Worm (Caenorhabditis elegans): ENCODE results near the gene T05H4.4.
A peak's percentile ranks its signal among the peaks of the same experiment; 100 is the strongest.

Gene T05H4.4

ce11 chrV:6426843-6427242 lies 11.9 kb upstream of the T05H4.4 start, which contains the start of gene atp-4:
TSS of gene atp-4 (minus strand) at chrV:6427112.
- TF ChIP-seq F13C5.2 (tag; optimal IDR thresholded peaks at IDR 0.05) (no peak), hnd-1 (tag; optimal IDR thresholded peaks at IDR 0.05) (no peak), sea-1 (GFP tag; conservative IDR thresholded peaks at IDR 0.05) (no peak), hmg-4 (GFP tag; optimal IDR thresholded peaks at IDR 0.05) (no peak), B0310.2 (tag; optimal IDR thresholded peaks at IDR 0.05) (no peak), flt-1 (GFP tag; IDR thresholded peaks at IDR 0.05) (no peak), ceh-36 (tag; optimal IDR thresholded peaks at IDR 0.05) (no peak), tbx-37 (GFP tag; conservative IDR thresholded peaks at IDR 0.05) (no peak), ama-1 (optimal IDR thresholded peaks at IDR 0.05) (no peak), hmbx-1 (tag; optimal IDR thresholded peaks at IDR 0.05) (no peak), pes-1 (GFP tag; IDR thresholded peaks at IDR 0.05) (no peak), tra-4 (tag; optimal IDR thresholded peaks at IDR 0.05) (no peak), aly-1 (tag; optimal IDR thresholded peaks at IDR 0.05) (no peak), tbx-11 (GFP tag; IDR thresholded peaks at IDR 0.05) (no peak), ceh-13 (GFP tag; optimal IDR thresholded peaks at IDR 0.05) (no peak), scrt-1 (GFP tag; IDR thresholded peaks at IDR 0.05) (no peak)

DNA sequence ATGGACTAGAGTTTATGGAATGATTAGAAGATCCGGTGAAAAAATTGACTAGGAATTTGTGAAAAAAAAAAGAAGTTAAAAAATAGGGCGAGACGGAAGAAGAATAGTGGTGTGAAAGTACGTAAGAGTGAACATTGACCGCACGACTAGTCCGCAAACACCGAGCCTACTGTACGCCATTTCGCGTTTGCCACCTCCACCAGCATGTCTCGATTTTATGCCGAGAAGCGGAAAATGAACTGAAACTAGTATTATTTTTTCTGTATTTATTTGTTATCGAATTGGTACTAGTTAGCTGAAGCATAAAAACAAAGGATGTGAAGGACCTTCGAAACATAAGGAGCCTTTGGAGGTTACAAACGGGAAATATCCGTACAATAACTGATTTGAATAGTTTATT lies 11.3 kb upstream of the T05H4.4 start:
- TF ChIP-seq hmbx-1 (tag; optimal IDR thresholded peaks at IDR 0.05) = no peak
- TF ChIP-seq pes-1 (GFP tag; IDR thresholded peaks at IDR 0.05) = no peak
- TF ChIP-seq F13C5.2 (tag; optimal IDR thresholded peaks at IDR 0.05) = peak; percentile 10
- TF ChIP-seq hmg-4 (GFP tag; optimal IDR thresholded peaks at IDR 0.05) = no peak

DNA sequence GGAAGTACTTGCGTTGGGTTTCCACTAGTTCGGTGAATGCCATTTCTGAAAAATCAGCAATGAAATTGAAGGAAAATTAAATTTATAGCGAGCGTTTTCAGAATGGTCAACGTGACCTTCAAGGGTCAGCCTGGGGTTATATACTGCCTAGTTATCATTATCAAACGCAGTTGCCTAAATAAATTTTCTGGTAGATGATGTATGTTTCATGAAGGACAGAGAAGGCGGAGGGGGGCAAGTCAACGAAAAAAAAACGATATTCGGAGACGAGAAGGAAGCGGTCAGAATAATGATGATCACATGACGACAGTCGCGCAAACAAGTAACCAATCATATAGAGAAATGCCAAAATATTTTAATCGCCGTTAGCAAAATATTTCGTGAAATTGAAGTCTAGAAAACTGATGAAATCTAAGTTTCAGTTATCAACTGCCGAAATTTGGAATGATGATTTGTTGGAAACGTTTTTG lies 8.8 kb upstream of the T05H4.4 start, which contains the start of gene alh-4:
alh-4 (minus strand) TSS at position 51 of the 470 bp plus-strand sequence.
- no peak for TF ChIP-seq tbx-37 (GFP tag; conservative IDR thresholded peaks at IDR 0.05)
- no peak for TF ChIP-seq ceh-36 (tag; optimal IDR thresholded peaks at IDR 0.05)
- TF ChIP-seq ets-7 (tag; optimal IDR thresholded peaks at IDR 0.05) = no peak
- TF ChIP-seq flt-1 (GFP tag; IDR thresholded peaks at IDR 0.05) = no peak
- TF ChIP-seq F13C5.2 (tag; optimal IDR thresholded peaks at IDR 0.05) = no peak
- TF ChIP-seq ceh-13 (GFP tag; optimal IDR thresholded peaks at IDR 0.05) = no peak
- TF ChIP-seq B0310.2 (tag; optimal IDR thresholded peaks at IDR 0.05) = no peak
- no peak for TF ChIP-seq aly-1 (tag; optimal IDR thresholded peaks at IDR 0.05)
- TF ChIP-seq tra-4 (tag; optimal IDR thresholded peaks at IDR 0.05) = no peak
- TF ChIP-seq sea-1 (GFP tag; conservative IDR thresholded peaks at IDR 0.05) = no peak
- no peak for TF ChIP-seq hmbx-1 (tag; optimal IDR thresholded peaks at IDR 0.05)
- TF ChIP-seq hnd-1 (tag; optimal IDR thresholded peaks at IDR 0.05) = no peak
- no peak for TF ChIP-seq pes-1 (GFP tag; IDR thresholded peaks at IDR 0.05)
- no peak for TF ChIP-seq tbx-11 (GFP tag; IDR thresholded peaks at IDR 0.05)

- TF ChIP-seq ets-7 (tag; optimal IDR thresholded peaks at IDR 0.05) = no peak
- TF ChIP-seq ceh-13 (GFP tag; optimal IDR thresholded peaks at IDR 0.05) = no peak
- TF ChIP-seq pes-1 (GFP tag; IDR thresholded peaks at IDR 0.05) = no peak
- no peak for TF ChIP-seq ceh-36 (tag; optimal IDR thresholded peaks at IDR 0.05)
- TF ChIP-seq tra-4 (tag; optimal IDR thresholded peaks at IDR 0.05) = no peak
- TF ChIP-seq scrt-1 (GFP tag; IDR thresholded peaks at IDR 0.05) = no peak
- no peak for TF ChIP-seq tbx-11 (GFP tag; IDR thresholded peaks at IDR 0.05)
- no peak for TF ChIP-seq hnd-1 (tag; optimal IDR thresholded peaks at IDR 0.05)
- no peak for TF ChIP-seq tbx-37 (GFP tag; conservative IDR thresholded peaks at IDR 0.05)
- TF ChIP-seq F13C5.2 (tag; optimal IDR thresholded peaks at IDR 0.05) = no peak
- TF ChIP-seq ama-1 (optimal IDR thresholded peaks at IDR 0.05) = no peak
- TF ChIP-seq sea-1 (GFP tag; conservative IDR thresholded peaks at IDR 0.05) = no peak
Measured at ce11 chrV:6430526-6431371, 8.0 kb upstream of the T05H4.4 start.

DNA sequence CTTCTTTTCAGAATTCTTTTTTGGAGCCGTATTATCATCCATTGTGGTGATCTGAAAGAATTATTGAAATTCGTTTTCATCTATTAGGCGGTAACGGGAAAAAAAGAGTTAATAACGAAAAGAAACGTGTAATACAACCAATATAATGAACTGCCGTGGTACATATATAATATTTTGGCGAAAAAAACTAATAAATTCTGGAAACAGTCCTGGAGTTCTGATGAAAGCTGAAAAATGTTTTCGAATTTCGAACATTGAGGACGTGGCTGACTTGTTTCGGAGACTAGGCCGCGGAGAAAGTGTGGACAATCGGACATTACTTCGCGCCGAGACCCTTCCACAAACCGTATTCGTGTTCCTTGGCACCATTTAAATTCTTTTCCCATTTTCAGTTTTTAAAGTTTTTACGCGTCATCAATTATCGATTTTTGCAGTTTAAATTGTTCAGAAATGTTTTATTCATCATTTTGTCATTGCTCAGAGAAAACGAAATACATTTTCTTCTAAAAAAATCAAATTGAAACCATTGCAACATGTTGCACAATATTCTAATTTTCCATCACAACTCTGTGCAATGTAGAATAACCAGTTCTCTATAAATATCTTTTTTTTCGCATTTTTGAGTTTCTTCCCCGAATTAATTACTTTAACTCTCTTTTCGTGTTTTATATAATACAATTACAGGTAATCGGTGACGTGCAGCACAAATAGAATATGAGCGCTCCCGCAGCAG lies 5.1 kb upstream of the T05H4.4 start, which contains the start of the genes gad-1 and erfa-1:
gad-1 (minus strand) TSS at position 51 of the 733 bp plus-strand sequence.
erfa-1 (plus strand) TSS at position 683 of the 733 bp plus-strand sequence.
- TF ChIP-seq aly-1 (tag; optimal IDR thresholded peaks at IDR 0.05) = no peak
- peak; percentile 71 for TF ChIP-seq tbx-37 (GFP tag; conservative IDR thresholded peaks at IDR 0.05)

- TF ChIP-seq ceh-36 (tag; optimal IDR thresholded peaks at IDR 0.05) (no peak), hnd-1 (tag; optimal IDR thresholded peaks at IDR 0.05) (no peak), B0310.2 (tag; optimal IDR thresholded peaks at IDR 0.05) (no peak), ceh-13 (GFP tag; optimal IDR thresholded peaks at IDR 0.05) (no peak), hmg-4 (GFP tag; optimal IDR thresholded peaks at IDR 0.05) (no peak), F13C5.2 (tag; optimal IDR thresholded peaks at IDR 0.05) (no peak), flt-1 (GFP tag; IDR thresholded peaks at IDR 0.05) (no peak), aly-1 (tag; optimal IDR thresholded peaks at IDR 0.05) (no peak), sea-1 (GFP tag; conservative IDR thresholded peaks at IDR 0.05) (no peak), tbx-37 (GFP tag; conservative IDR thresholded peaks at IDR 0.05) (no peak), hmbx-1 (tag; optimal IDR thresholded peaks at IDR 0.05) (no peak), pes-1 (GFP tag; IDR thresholded peaks at IDR 0.05) (no peak), tbx-11 (GFP tag; IDR thresholded peaks at IDR 0.05) (no peak), ama-1 (optimal IDR thresholded peaks at IDR 0.05) (no peak), scrt-1 (GFP tag; IDR thresholded peaks at IDR 0.05) (no peak), tra-4 (tag; optimal IDR thresholded peaks at IDR 0.05) (no peak), ets-7 (tag; optimal IDR thresholded peaks at IDR 0.05) (no peak)
Measured at ce11 chrV:6436332-6436731, 2.4 kb upstream of the T05H4.4 start, which contains the start of gene hpo-19. TSS of gene hpo-19 (plus strand) at chrV:6436645.

DNA sequence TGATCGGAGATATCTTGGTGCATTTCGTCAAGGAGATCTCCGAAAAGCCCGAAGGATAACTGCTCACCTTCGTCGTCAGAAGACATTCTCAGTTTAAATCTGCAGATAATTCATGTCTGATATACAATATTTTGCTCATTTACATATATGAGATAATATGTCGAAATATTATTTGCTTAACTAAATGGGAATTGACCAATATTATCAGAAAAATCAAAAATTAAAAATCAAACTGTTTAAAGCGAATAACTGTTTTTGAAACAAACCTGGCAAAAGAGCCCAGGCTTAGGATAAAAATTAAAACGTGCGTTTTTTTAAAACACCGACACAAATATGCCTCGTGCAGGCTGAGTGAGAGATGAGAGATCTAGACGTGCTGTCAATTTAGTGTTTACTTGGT lies 2.9 kb downstream of the T05H4.4 start, which contains the start of gene T05H4.15:
T05H4.15 (minus strand) TSS at position 101 of the 400 bp plus-strand sequence.
- TF ChIP-seq aly-1 (tag; optimal IDR thresholded peaks at IDR 0.05) (no peak), ceh-13 (GFP tag; optimal IDR thresholded peaks at IDR 0.05) (no peak), hnd-1 (tag; optimal IDR thresholded peaks at IDR 0.05) (no peak), tra-4 (tag; optimal IDR thresholded peaks at IDR 0.05) (no peak), scrt-1 (GFP tag; IDR thresholded peaks at IDR 0.05) (no peak), tbx-11 (GFP tag; IDR thresholded peaks at IDR 0.05) (no peak), ama-1 (optimal IDR thresholded peaks at IDR 0.05) (no peak), F13C5.2 (tag; optimal IDR thresholded peaks at IDR 0.05) (no peak), B0310.2 (tag; optimal IDR thresholded peaks at IDR 0.05) (no peak), sea-1 (GFP tag; conservative IDR thresholded peaks at IDR 0.05) (no peak), ets-7 (tag; optimal IDR thresholded peaks at IDR 0.05) (no peak), flt-1 (GFP tag; IDR thresholded peaks at IDR 0.05) (no peak), hmg-4 (GFP tag; optimal IDR thresholded peaks at IDR 0.05) (no peak), pes-1 (GFP tag; IDR thresholded peaks at IDR 0.05) (no peak)

All from whole organism, early embryonic.